Fruit fly (Drosophila melanogaster) whole organism, embryonic: ENCODE data around the gene Polr1D.

Experiments
- Adf1 ChIP-seq: fragments of 200-800 bp; sonication (Bioruptor generic); IDR thresholded peaks from 2 replicates; pipeline ENCODE4 v1.3.6; 2022; ENCODE audit warnings: missing biosample characterization, missing genetic modification characterization
- Antp ChIP-seq: fragments of 200-800 bp; sonication (Bioruptor generic); optimal IDR thresholded peaks from 3 replicates; lab custom pipeline; 2016; ENCODE audit warnings: missing biosample characterization, missing genetic modification characterization
- Atf6 ChIP-seq: fragments of 200-800 bp; sonication (Bioruptor generic); IDR thresholded peaks from 2 replicates; pipeline ENCODE4 v1.3.6; 2022; ENCODE audit warnings: missing biosample characterization, missing genetic modification characterization
- CG10979 ChIP-seq: fragments of 200-800 bp; sonication (Bioruptor generic); optimal IDR thresholded peaks from 2 replicates; lab custom pipeline; 2018; ENCODE audit warnings: missing biosample characterization, mild to moderate bottlenecking, missing genetic modification characterization, moderate library complexity
- CG15269 ChIP-seq: fragments of 200-800 bp; sonication (Bioruptor generic); optimal IDR thresholded peaks from 2 replicates; lab custom pipeline; 2018; ENCODE audit warnings: missing biosample characterization, mild to moderate bottlenecking, missing genetic modification characterization, moderate library complexity
- CG17385 ChIP-seq: fragments of 200-800 bp; sonication (Bioruptor generic); optimal IDR thresholded peaks from 3 replicates; lab custom pipeline; 2018; ENCODE audit warnings: missing biosample characterization, mild to moderate bottlenecking, missing genetic modification characterization
- CG18262 ChIP-seq: fragments of 200-800 bp; optimal IDR thresholded peaks from 3 replicates; lab custom pipeline; 2019; ENCODE audit warnings: missing biosample characterization, mild to moderate bottlenecking, missing genetic modification characterization, moderate library complexity
- CG1832 ChIP-seq: fragments of 200-800 bp; sonication (Bioruptor generic); optimal IDR thresholded peaks from 2 replicates; lab custom pipeline; 2017; ENCODE audit warnings: missing biosample characterization, mild to moderate bottlenecking, missing genetic modification characterization, inconsistent platforms
- CG2199 ChIP-seq: fragments of 200-800 bp; sonication (Bioruptor generic); IDR thresholded peaks from 3 replicates; pipeline ENCODE4 v1.3.6; 2022; ENCODE audit warnings: missing biosample characterization, missing genetic modification characterization
- CG2678 ChIP-seq: fragments of 200-800 bp; sonication (Bioruptor generic); optimal IDR thresholded peaks from 3 replicates; lab custom pipeline; 2019; ENCODE audit warnings: missing biosample characterization, mild to moderate bottlenecking, missing genetic modification characterization, moderate library complexity
- CG2712 ChIP-seq: fragments of 200-800 bp; optimal IDR thresholded peaks from 3 replicates; lab custom pipeline; 2019; ENCODE audit warnings: missing biosample characterization, mild to moderate bottlenecking, missing genetic modification characterization, moderate library complexity
- CG3995 ChIP-seq: fragments of 200-800 bp; sonication (Bioruptor generic); optimal IDR thresholded peaks from 3 replicates; lab custom pipeline; 2016; ENCODE audit warnings: missing biosample characterization, missing genetic modification characterization
- CG5953 ChIP-seq: fragments of 200-800 bp; sonication (Bioruptor generic); IDR thresholded peaks from 2 replicates; pipeline ENCODE4 v1.3.6; 2022; ENCODE audit warnings: missing biosample characterization, missing genetic modification characterization
- CG6683 ChIP-seq: fragments of 200-800 bp; sonication (Bioruptor generic); optimal IDR thresholded peaks from 2 replicates; lab custom pipeline; 2017; ENCODE audit warnings: missing biosample characterization, mild to moderate bottlenecking, missing genetic modification characterization, missing genetic modification reagents
- CG8359 ChIP-seq: fragments of 200-800 bp; sonication (Bioruptor generic); optimal IDR thresholded peaks from 2 replicates; lab custom pipeline; 2017; ENCODE audit warnings: missing biosample characterization, mild to moderate bottlenecking, missing genetic modification characterization, borderline replicate concordance
- CG9437 ChIP-seq: fragments of 200-800 bp; sonication (Bioruptor generic); optimal IDR thresholded peaks from 2 replicates; lab custom pipeline; 2018; ENCODE audit warnings: missing biosample characterization, mild to moderate bottlenecking, missing genetic modification characterization
- Chrac-16 ChIP-seq: fragments of 200-800 bp; sonication (Bioruptor generic); optimal IDR thresholded peaks from 3 replicates; lab custom pipeline; 2016; ENCODE audit warnings: missing biosample characterization, missing genetic modification characterization
- CoRest ChIP-seq: fragments of 200-800 bp; sonication (Bioruptor generic); optimal IDR thresholded peaks from 3 replicates; lab custom pipeline; 2018; ENCODE audit warnings: missing biosample characterization, mild to moderate bottlenecking, missing genetic modification characterization, moderate library complexity
- Dip3 ChIP-seq: fragments of 200-800 bp; sonication (Bioruptor generic); optimal IDR thresholded peaks from 3 replicates; lab custom pipeline; 2016; ENCODE audit warnings: missing biosample characterization, missing genetic modification characterization
- Dref ChIP-seq: fragments of 200-800 bp; sonication (Bioruptor generic); IDR thresholded peaks from 2 replicates; pipeline ENCODE4 v1.3.6; 2022; ENCODE audit warnings: missing biosample characterization, missing genetic modification characterization
- E2f2 ChIP-seq: fragments of 200-800 bp; sonication (Bioruptor generic); IDR thresholded peaks from 2 replicates; pipeline ENCODE4 v1.3.6; 2022; ENCODE audit warnings: missing biosample characterization, missing genetic modification characterization
- Eip74EF ChIP-seq, 2 experiments: fragments of 200-800 bp in 1 of 2; fragments of >200 bp in 1 of 2; sonication (Bioruptor generic) in 1 of 2; optimal IDR thresholded peaks; 2 replicates each; lab custom pipeline; 2017 to 2019; ENCODE audit warnings: missing biosample characterization in 2 of 2, missing genetic modification characterization in 2 of 2, mild to moderate bottlenecking in 1 of 2, moderate library complexity in 1 of 2
- HHEX ChIP-seq: fragments of 200-800 bp; sonication (Bioruptor generic); optimal IDR thresholded peaks from 3 replicates; lab custom pipeline; 2017; ENCODE audit warnings: missing biosample characterization, mild to moderate bottlenecking, missing genetic modification characterization, missing genetic modification reagents
- Hmr ChIP-seq: fragments of 200-800 bp; sonication (Bioruptor generic); optimal IDR thresholded peaks from 3 replicates; lab custom pipeline; 2017; ENCODE audit warnings: mild to moderate bottlenecking, missing biosample characterization, missing genetic modification reagents, missing genetic modification characterization
- Hsf ChIP-seq: fragments of 200-800 bp; sonication (Bioruptor generic); optimal IDR thresholded peaks from 3 replicates; lab custom pipeline; 2016; ENCODE audit warnings: missing biosample characterization, missing genetic modification characterization
- Med ChIP-seq: fragments of 200-800 bp; sonication (Bioruptor generic); peaks from one replicate; lab custom pipeline; 2016; ENCODE audit warnings: missing biosample characterization, missing genetic modification characterization, mild to moderate bottlenecking, inconsistent platforms, moderate library complexity
- Nf-YC ChIP-seq: fragments of 200-800 bp; optimal IDR thresholded peaks from 3 replicates; lab custom pipeline; 2019; ENCODE audit warnings: missing biosample characterization, mild to moderate bottlenecking, missing genetic modification characterization, moderate library complexity
- Oaz ChIP-seq: fragments of 200-800 bp; sonication (Bioruptor generic); IDR thresholded peaks from 2 replicates; pipeline ENCODE4 v1.3.6; 2022; ENCODE audit warnings: missing biosample characterization, missing genetic modification characterization
- PHDP ChIP-seq: fragments of 200-800 bp; sonication (Bioruptor generic); optimal IDR thresholded peaks from 3 replicates; lab custom pipeline; 2018; ENCODE audit warnings: missing biosample characterization, mild to moderate bottlenecking, missing genetic modification characterization, moderate library complexity
- Pdp1 ChIP-seq, 2 experiments: fragments of 200-800 bp; sonication (Bioruptor generic); optimal IDR thresholded peaks; 3 replicates each; lab custom pipeline; 2016; ENCODE audit warnings: missing biosample characterization in 2 of 2, missing genetic modification characterization in 2 of 2, mild to moderate bottlenecking in 1 of 2, moderate library complexity in 1 of 2
- bcd ChIP-seq: fragments of 200-800 bp; sonication (Bioruptor generic); optimal IDR thresholded peaks from 2 replicates; lab custom pipeline; 2017; ENCODE audit warnings: missing biosample characterization, mild to moderate bottlenecking, missing genetic modification characterization
- croc ChIP-seq: fragments of 200-800 bp; sonication (Bioruptor generic); conservative IDR thresholded peaks from 3 replicates; pipeline ENCODE4 v1.3.6; 2022; ENCODE audit warnings: missing biosample characterization, missing genetic modification characterization
- dmrt11E ChIP-seq: fragments of 200-800 bp; sonication (Bioruptor generic); optimal IDR thresholded peaks from 3 replicates; lab custom pipeline; 2018; ENCODE audit warnings: missing biosample characterization, mild to moderate bottlenecking, missing genetic modification characterization, moderate library complexity
- dysf ChIP-seq: fragments of 200-800 bp; sonication (Bioruptor generic); IDR thresholded peaks from 3 replicates; pipeline ENCODE4 v1.3.6; 2022; ENCODE audit warnings: missing biosample characterization, missing genetic modification characterization
- gem ChIP-seq: fragments of 200-800 bp; sonication (Bioruptor generic); optimal IDR thresholded peaks from 2 replicates; lab custom pipeline; 2019; ENCODE audit warnings: missing biosample characterization, mild to moderate bottlenecking, missing genetic modification characterization, moderate library complexity
- grau ChIP-seq: fragments of 200-800 bp; optimal IDR thresholded peaks from 3 replicates; lab custom pipeline; 2019; ENCODE audit warnings: missing biosample characterization, mild to moderate bottlenecking, missing genetic modification characterization, moderate library complexity
- gsb ChIP-seq: fragments of 200-800 bp; sonication (Bioruptor generic); IDR thresholded peaks from 2 replicates; pipeline ENCODE4 v1.3.6; 2022; ENCODE audit warnings: missing biosample characterization, missing genetic modification characterization
- kni ChIP-seq: fragments of 200-800 bp; sonication (Bioruptor generic); optimal IDR thresholded peaks from 3 replicates; lab custom pipeline; 2017; ENCODE audit warnings: mild to moderate bottlenecking, missing biosample characterization, missing genetic modification reagents, missing genetic modification characterization
- lola ChIP-seq, 3 experiments: fragments of >200 bp in 2 of 3; fragments of 200-800 bp in 1 of 3; sonication (Bioruptor generic) in 1 of 3; optimal IDR thresholded peaks; 2 replicates each; lab custom pipeline; 2017 to 2019; ENCODE audit warnings: missing biosample characterization in 3 of 3, missing genetic modification characterization in 3 of 3, mild to moderate bottlenecking in 1 of 3, moderate library complexity in 1 of 3
- nom ChIP-seq: fragments of 200-800 bp; sonication (Bioruptor generic); optimal IDR thresholded peaks from 2 replicates; lab custom pipeline; 2017; ENCODE audit warnings: missing biosample characterization, missing genetic modification characterization, mild to moderate bottlenecking, moderate library complexity, missing genetic modification reagents
- pfk ChIP-seq: fragments of 200-800 bp; sonication (Bioruptor generic); optimal IDR thresholded peaks from 2 replicates; lab custom pipeline; 2018; ENCODE audit warnings: missing biosample characterization, mild to moderate bottlenecking, missing genetic modification characterization, moderate library complexity
- phol ChIP-seq: fragments of 200-800 bp; sonication (Bioruptor generic); optimal IDR thresholded peaks from 3 replicates; lab custom pipeline; 2018; ENCODE audit warnings: missing biosample characterization, mild to moderate bottlenecking, missing genetic modification characterization, moderate library complexity
- sc ChIP-seq, 3 experiments: fragments of >200 bp in 2 of 3; fragments of 200-800 bp in 1 of 3; sonication (Bioruptor generic) in 1 of 3; optimal IDR thresholded peaks; 2 replicates in 2 of 3; 3 replicates in 1 of 3; lab custom pipeline; 2017; ENCODE audit warnings: mild to moderate bottlenecking in 1 of 3, missing biosample characterization in 1 of 3, missing genetic modification characterization in 1 of 3, missing genetic modification reagents in 1 of 3
- sd ChIP-seq: fragments of 200-800 bp; sonication (Bioruptor generic); optimal IDR thresholded peaks from 3 replicates; lab custom pipeline; 2018; ENCODE audit warnings: missing biosample characterization, mild to moderate bottlenecking, missing genetic modification characterization, moderate library complexity
- sens ChIP-seq: fragments of 200-800 bp; sonication (Bioruptor generic); peaks from one replicate; lab custom pipeline; 2016; ENCODE audit warnings: missing biosample characterization, missing genetic modification characterization
- ssp ChIP-seq: fragments of 200-800 bp; sonication (Bioruptor generic); IDR thresholded peaks from 2 replicates; pipeline ENCODE4 v1.3.6; 2022; ENCODE audit warnings: missing biosample characterization, missing genetic modification characterization
- tap ChIP-seq: fragments of 200-800 bp; optimal IDR thresholded peaks from 3 replicates; lab custom pipeline; 2019; ENCODE audit warnings: missing biosample characterization, mild to moderate bottlenecking, missing genetic modification characterization, moderate library complexity
- unpg ChIP-seq: fragments of 200-800 bp; sonication (Bioruptor generic); optimal IDR thresholded peaks from 3 replicates; lab custom pipeline; 2018; ENCODE audit warnings: missing biosample characterization, mild to moderate bottlenecking, missing genetic modification characterization, moderate library complexity

Polr1D gene

dm6 chr2L:19142176-19142870, 7.3 kb upstream of the Polr1D start (continued):
- TF ChIP-seq grau (tag; lab: Kevin White, UChicago) (peak; percentile 17), dmrt11E (tag; lab: Kevin White, UChicago) (peak; percentile 27), CG3995 (GFP tag; lab: Kevin White, UChicago) (no peak), CG10979 (peak; percentile 27), Atf6 (0 out of 2 replicates have a peak, but pooled peaks have one; percentile 41), CG15269 (tag; lab: Kevin White, UChicago) (peak; percentile 24), E2f2 (GFP tag; lab: Robert Waterston, UW) (no peak), CG18262 (tag; lab: Kevin White, UChicago) (peak; percentile 30), sens (GFP tag; lab: Kevin White, UChicago) (peak; percentile 83), CG9437 (GFP tag; lab: Kevin White, UChicago) (no peak), Pdp1 (GFP tag; optimal IDR thresholded peaks at IDR 0.05; lab: Kevin White, UChicago) (peak in 1 of 2 experiments; percentile 6), CG2712 (peak; percentile 21), Chrac-16 (GFP tag; lab: Kevin White, UChicago) (no peak), Hmr (GFP tag; lab: Kevin White, UChicago) (no peak), Oaz (GFP tag; lab: Robert Waterston, UW) (no peak), phol (tag; lab: Kevin White, UChicago) (peak; percentile 10), kni (GFP tag; lab: Kevin White, UChicago) (peak; percentile 2), tap (no peak), HHEX (peak; percentile 4), Antp (GFP tag; lab: Kevin White, UChicago) (no peak), sc (optimal IDR thresholded peaks at IDR 0.05; lab: Kevin White, UChicago) (no peak), sc (GFP tag; optimal IDR thresholded peaks at IDR 0.05; lab: Kevin White, UChicago) (no peak), PHDP (tag; lab: Kevin White, UChicago) (peak; percentile 22), CG1832 (GFP tag; lab: Kevin White, UChicago) (peak; percentile 13), nom (GFP tag; lab: Kevin White, UChicago) (no peak), sd (tag; lab: Kevin White, UChicago) (no peak), Nf-YC (tag; lab: Kevin White, UChicago) (no peak), Hsf (GFP tag; lab: Kevin White, UChicago) (peak; percentile 21), Eip74EF (GFP tag; optimal IDR thresholded peaks at IDR 0.05; lab: Kevin White, UChicago) (no peak), CG2199 (GFP tag; lab: Robert Waterston, UW) (0 out of 3 replicates have a peak, but pooled peaks have one; percentile 64), CG2678 (peak; percentile 16), bcd (GFP tag; lab: Kevin White, UChicago) (no peak), gsb (GFP tag; lab: Robert Waterston, UW) (no peak), ssp (GFP tag; lab: Robert Waterston, UW) (peak; percentile 20; the same call in 1 of the 2 replicates), croc (GFP tag; lab: Robert Waterston, UW) (no peak), dysf (GFP tag; lab: Robert Waterston, UW) (0 out of 3 replicates have a peak, but pooled peaks have one; percentile 26), Adf1 (no peak), CG8359 (GFP tag; lab: Kevin White, UChicago) (no peak), unpg (GFP tag; lab: Kevin White, UChicago) (peak; percentile 19), CoRest (tag; lab: Kevin White, UChicago) (peak; percentile 11), CG17385 (GFP tag; lab: Kevin White, UChicago) (peak; percentile 42), Med (GFP tag; lab: Kevin White, UChicago) (peak; percentile 59), CG6683 (no peak), pfk (no peak), Dip3 (GFP tag; lab: Kevin White, UChicago) (peak; percentile 2), lola (GFP tag; optimal IDR thresholded peaks at IDR 0.05; lab: Kevin White, UChicago) (peak in 1 of 3 experiments; percentile 9), CG5953 (GFP tag; lab: Robert Waterston, UW) (no peak), gem (tag; lab: Kevin White, UChicago) (peak; percentile 53), Dref (no peak)
